Worm (Caenorhabditis elegans): ENCODE measurements around the gene nkat-1.

nkat-1 gene

ce11 chrX:14090089-14090488, 49.9 kb downstream of the nkat-1 start, which contains the start of gene dsl-4:
Gene dsl-4, plus strand, starts transcription at chrX:14090389.
- TF ChIP-seq rnt-1 (tag; optimal IDR thresholded peaks at IDR 0.05): no peak
- no peak for TF ChIP-seq pqm-1 (tag; optimal IDR thresholded peaks at IDR 0.05)
- no peak for TF ChIP-seq hlh-6 (tag; optimal IDR thresholded peaks at IDR 0.05)
- TF ChIP-seq pha-2 (tag; optimal IDR thresholded peaks at IDR 0.05): no peak
- no peak for TF ChIP-seq unc-3 (GFP tag; conservative IDR thresholded peaks at IDR 0.05)
- no peak for TF ChIP-seq unc-3 (tag; optimal IDR thresholded peaks at IDR 0.05)
- TF ChIP-seq unc-86 (tag; optimal IDR thresholded peaks at IDR 0.05): no peak
- TF ChIP-seq syd-9 (tag; optimal IDR thresholded peaks at IDR 0.05): no peak
- no peak for TF ChIP-seq ceh-22 (tag; optimal IDR thresholded peaks at IDR 0.05)
- no peak for TF ChIP-seq C08G9.2 (tag; optimal IDR thresholded peaks at IDR 0.05)
- no peak for TF ChIP-seq ztf-16 (tag; optimal IDR thresholded peaks at IDR 0.05)

Measured in whole organism, late embryonic.